Worm (Caenorhabditis elegans) whole organism, L3 larva: ENCODE data around the gene pstk-1.

Source experiments
- R02D3.7 ChIP-seq: fragments of 150-350 bp; optimal IDR thresholded peaks from 2 replicates; lab custom pipeline; 2014; ENCODE audit warnings: missing biosample characterization, missing genetic modification characterization
- ceh-16 ChIP-seq: sonication (generic microtip); optimal IDR thresholded peaks from 2 replicates; lab custom pipeline; 2017; ENCODE audit warnings: missing biosample characterization, missing genetic modification characterization
- egl-27 ChIP-seq: sonication (generic microtip); optimal IDR thresholded peaks from 4 replicates; lab custom pipeline; 2017; ENCODE audit warnings: missing biosample characterization, missing genetic modification reagents, missing genetic modification characterization
- elt-1 ChIP-seq: fragments of 150-350 bp; optimal IDR thresholded peaks from 2 replicates; lab custom pipeline; 2014; ENCODE audit warnings: missing biosample characterization, missing genetic modification characterization
- elt-2 ChIP-seq: sonication (generic microtip); optimal IDR thresholded peaks from 2 replicates; lab custom pipeline; 2016; ENCODE audit warnings: missing genetic modification reagents, mild to moderate bottlenecking, missing genetic modification characterization, missing compliant biosample characterization
- lin-39 ChIP-seq: fragments of 150-350 bp; optimal IDR thresholded peaks from 2 replicates; lab custom pipeline; 2018; ENCODE audit warnings: missing biosample characterization, missing genetic modification reagents, missing genetic modification characterization
- nhr-237 ChIP-seq: fragments of 150-350 bp; optimal IDR thresholded peaks from 2 replicates; lab custom pipeline; 2014; ENCODE audit warnings: missing biosample characterization, missing genetic modification characterization
- nhr-77 ChIP-seq: fragments of 150-350 bp; optimal IDR thresholded peaks from 2 replicates; lab custom pipeline; 2014; ENCODE audit warnings: missing biosample characterization, missing genetic modification characterization
- pha-4 ChIP-seq: fragments of 150-350 bp; optimal IDR thresholded peaks from 2 replicates; lab custom pipeline; 2014; ENCODE audit warnings: missing biosample characterization, missing genetic modification reagents, missing genetic modification characterization
- zag-1 ChIP-seq: fragments of 150-350 bp; optimal IDR thresholded peaks from 2 replicates; lab custom pipeline; 2014; ENCODE audit warnings: missing biosample characterization, missing genetic modification characterization
- ztf-4 ChIP-seq: fragments of 150-350 bp; optimal IDR thresholded peaks from 2 replicates; lab custom pipeline; 2014; ENCODE audit warnings: missing biosample characterization, missing genetic modification characterization

- TF ChIP-seq elt-2 (tag; lab: Kevin White, UChicago) (no peak), ztf-4 (no peak), zag-1 (tag; lab: Kevin White, UChicago) (no peak), nhr-237 (tag; lab: Kevin White, UChicago) (no peak), ceh-16 (tag; lab: Kevin White, UChicago) (no peak), pha-4 (tag; lab: Kevin White, UChicago) (no peak), elt-1 (tag; lab: Kevin White, UChicago) (no peak), nhr-77 (tag; lab: Kevin White, UChicago) (no peak), lin-39 (no peak), egl-27 (tag; lab: Kevin White, UChicago) (no peak), R02D3.7 (no peak)
Observed at ce11 chrIII:12436215-12436614, 30.2 kb upstream of the pstk-1 start, which contains the start of gene fbxa-218.
